Fruit fly (Drosophila melanogaster) whole organism, pupa: Measurements from ENCODE around the gene Hacd1.
"Not testable (repeated sequence)": the region's sequence is repeated elsewhere in the genome, so short reads cannot be mapped to it uniquely, and the experiment has no call there.

Source experiments
- CG10348 ChIP-seq: fragments of 200-800 bp; sonication (Bioruptor generic); IDR thresholded peaks from 2 replicates; pipeline ENCODE4 v1.3.6; 2022; ENCODE audit warnings: missing biosample characterization, missing genetic modification characterization
- CG12605 ChIP-seq: fragments of 200-800 bp; sonication (Bioruptor generic); IDR thresholded peaks from 2 replicates; pipeline ENCODE4 v1.3.6; 2022; ENCODE audit warnings: missing biosample characterization, missing genetic modification characterization
- CG14655 ChIP-seq: fragments of 200-800 bp; sonication (Bioruptor generic); optimal IDR thresholded peaks from 3 replicates; lab custom pipeline; 2017; ENCODE audit warnings: mild to moderate bottlenecking, missing biosample characterization, missing genetic modification reagents, missing genetic modification characterization
- CG17806 ChIP-seq: fragments of 200-800 bp; sonication (Bioruptor generic); optimal IDR thresholded peaks from 2 replicates; lab custom pipeline; 2018; ENCODE audit warnings: missing biosample characterization, mild to moderate bottlenecking, missing genetic modification characterization, moderate library complexity
- CG32121 ChIP-seq: fragments of 200-800 bp; sonication (Bioruptor generic); IDR thresholded peaks from 2 replicates; pipeline ENCODE4 v1.3.6; 2022; ENCODE audit warnings: missing biosample characterization, missing genetic modification characterization
- CG34367 ChIP-seq: fragments of 200-800 bp; sonication (Bioruptor generic); optimal IDR thresholded peaks from 2 replicates; lab custom pipeline; 2018; ENCODE audit warnings: missing biosample characterization, mild to moderate bottlenecking, missing genetic modification characterization
- CG4496 ChIP-seq: fragments of 200-800 bp; sonication (Bioruptor generic); IDR thresholded peaks from 3 replicates; pipeline ENCODE4 v1.3.6; 2022; ENCODE audit warnings: missing biosample characterization, missing genetic modification characterization
- CG8159 ChIP-seq: fragments of 200-800 bp; sonication (Bioruptor generic); optimal IDR thresholded peaks from 3 replicates; lab custom pipeline; 2018; ENCODE audit warnings: missing biosample characterization, mild to moderate bottlenecking, missing genetic modification characterization, moderate library complexity
- CG8301 ChIP-seq: fragments of 200-800 bp; sonication (Bioruptor generic); optimal IDR thresholded peaks from 2 replicates; lab custom pipeline; 2018; ENCODE audit warnings: missing biosample characterization, mild to moderate bottlenecking, missing genetic modification characterization
- CG9948 ChIP-seq: fragments of 200-800 bp; sonication (Bioruptor generic); optimal IDR thresholded peaks from 2 replicates; lab custom pipeline; 2018; ENCODE audit warnings: missing biosample characterization, mild to moderate bottlenecking, missing genetic modification characterization, moderate library complexity
- EcR ChIP-seq: fragments of 200-800 bp; sonication (Bioruptor generic); optimal IDR thresholded peaks from 3 replicates; lab custom pipeline; 2019; ENCODE audit warnings: missing biosample characterization, missing genetic modification characterization, mild to moderate bottlenecking, moderate library complexity, missing genetic modification reagents
- Ets98B ChIP-seq: fragments of 200-800 bp; sonication (Bioruptor generic); IDR thresholded peaks from 2 replicates; pipeline ENCODE4 v1.3.6; 2022; ENCODE audit warnings: missing biosample characterization, missing genetic modification characterization
- Pif1A ChIP-seq: fragments of 200-800 bp; sonication (Bioruptor generic); optimal IDR thresholded peaks from 3 replicates; lab custom pipeline; 2016; ENCODE audit warnings: missing biosample characterization, missing genetic modification characterization
- Pif1B ChIP-seq: fragments of 200-800 bp; sonication (Bioruptor generic); optimal IDR thresholded peaks from 3 replicates; lab custom pipeline; 2016; ENCODE audit warnings: missing biosample characterization, missing genetic modification characterization
- Snoo ChIP-seq: fragments of 200-800 bp; sonication (Bioruptor generic); optimal IDR thresholded peaks from 3 replicates; lab custom pipeline; 2017; ENCODE audit warnings: missing biosample characterization, mild to moderate bottlenecking, missing genetic modification characterization, inconsistent platforms
- fd96Ca ChIP-seq: fragments of 200-800 bp; sonication (Bioruptor generic); IDR thresholded peaks from 3 replicates; pipeline ENCODE4 v1.3.6; 2022; ENCODE audit warnings: missing biosample characterization, missing genetic modification characterization
- gl ChIP-seq: fragments of 200-800 bp; sonication (Bioruptor generic); optimal IDR thresholded peaks from 2 replicates; lab custom pipeline; 2018; ENCODE audit warnings: missing biosample characterization, mild to moderate bottlenecking, missing genetic modification characterization
- rn ChIP-seq: fragments of 200-800 bp; sonication (Bioruptor generic); IDR thresholded peaks from 2 replicates; pipeline ENCODE4 v1.3.6; 2022; ENCODE audit warnings: missing biosample characterization, missing genetic modification characterization

Hacd1 gene

dm6 chr2L:12001132-12001531, 934 bp downstream of the Hacd1 start:
- TF ChIP-seq rn (GFP tag; lab: Robert Waterston, UW) (no peak), CG14655 (GFP tag; lab: Kevin White, UChicago) (no peak), EcR (GFP tag; lab: Kevin White, UChicago) (peak; percentile 24), Pif1B (no peak), fd96Ca (no peak)
- TF ChIP-seq, all 21 proteins: peak for 1

- not testable (repeated sequence) for TF ChIP-seq rn (GFP tag; lab: Robert Waterston, UW); CG8301 (tag; lab: Kevin White, UChicago); Ets98B
- TF ChIP-seq, all 21 proteins: peak for 0; not testable (repeated sequence) for 21
Observed at dm6 chr2L:11999240-11999704, 2.8 kb downstream of the Hacd1 start, which contains the start of the genes CG18787 and Nfs1. CG18787 (minus strand) TSS chr2L:11999340. Nfs1 (plus strand) TSS chr2L:11999654.

- not testable (repeated sequence) for TF ChIP-seq Pif1A (GFP tag; lab: Kevin White, UChicago); fd96Ca; rn (GFP tag; lab: Robert Waterston, UW)
Observed at dm6 chr2L:11996509-11996908, 5.6 kb downstream of the Hacd1 start, which contains the start of gene Ada1-1. Ada1-1 (plus strand) TSS chr2L:11996809.

dm6 chr2L:11995332-11995790, 6.7 kb downstream of the Hacd1 start, which contains the start of the genes CG18789 and Qtzl:
CG18789 (minus strand) TSS chr2L:11995432.
Qtzl (plus strand) TSS chr2L:11995740.
- TF ChIP-seq Pif1A (GFP tag; lab: Kevin White, UChicago); Pif1B; gl (tag; lab: Kevin White, UChicago): not testable (repeated sequence)

- not testable (repeated sequence) for TF ChIP-seq Pif1B; CG32121 (GFP tag; lab: Robert Waterston, UW); fd96Ca
- TF ChIP-seq, all 21 proteins: peak for 0; not testable (repeated sequence) for 21
Observed at dm6 chr2L:11992602-11993001, 9.5 kb downstream of the Hacd1 start, which contains the start of gene Ada1-2. Ada1-2 (plus strand) TSS chr2L:11992902.

- no peak for TF ChIP-seq Snoo
- TF ChIP-seq CG4496 (GFP tag; lab: Robert Waterston, UW) = no peak
- no peak for TF ChIP-seq fd96Ca
- no peak for TF ChIP-seq CG8159 (tag; lab: Kevin White, UChicago)
- TF ChIP-seq CG9948 (tag; lab: Kevin White, UChicago) = no peak
- no peak for TF ChIP-seq CG32121 (GFP tag; lab: Robert Waterston, UW)
- TF ChIP-seq rn (GFP tag; lab: Robert Waterston, UW) = no peak
- no peak for TF ChIP-seq CG34367
- TF ChIP-seq CG14655 (GFP tag; lab: Kevin White, UChicago) = no peak
- TF ChIP-seq gl (tag; lab: Kevin White, UChicago) = no peak
- TF ChIP-seq EcR (GFP tag; lab: Kevin White, UChicago) = no peak
- no peak for TF ChIP-seq CG12605
- TF ChIP-seq, all 21 proteins: peak for 0
Observed at dm6 chr2L:11990458-11991065, 11.5 kb downstream of the Hacd1 start, which contains the start of gene escl. escl (plus strand) TSS chr2L:11990927.

- TF ChIP-seq CG8301 (tag; lab: Kevin White, UChicago) = no peak
- TF ChIP-seq CG12605 = no peak
- TF ChIP-seq rn (GFP tag; lab: Robert Waterston, UW) = no peak
- no peak for TF ChIP-seq Pif1B
- TF ChIP-seq CG10348 (GFP tag; lab: Robert Waterston, UW) = no peak
Observed at dm6 chr2L:11989729-11990128, 12.3 kb downstream of the Hacd1 start, which contains the start of the genes zuc and dgt2. zuc (minus strand) TSS chr2L:11989882. dgt2 (plus strand) TSS chr2L:11989936.

- TF ChIP-seq CG4496 (GFP tag; lab: Robert Waterston, UW) (0 out of 3 replicates have a peak, but pooled peaks have one; percentile 12), CG12605 (no peak), CG8301 (tag; lab: Kevin White, UChicago) (no peak), Pif1A (GFP tag; lab: Kevin White, UChicago) (no peak), CG34367 (no peak), EcR (GFP tag; lab: Kevin White, UChicago) (no peak), CG17806 (tag; lab: Kevin White, UChicago) (no peak), CG32121 (GFP tag; lab: Robert Waterston, UW) (no peak)
Observed at dm6 chr2L:11989210-11989609, 12.9 kb downstream of the Hacd1 start.
